Worm (Caenorhabditis elegans): ENCODE data around the gene C10A4.1.

C10A4.1 gene

DNA sequence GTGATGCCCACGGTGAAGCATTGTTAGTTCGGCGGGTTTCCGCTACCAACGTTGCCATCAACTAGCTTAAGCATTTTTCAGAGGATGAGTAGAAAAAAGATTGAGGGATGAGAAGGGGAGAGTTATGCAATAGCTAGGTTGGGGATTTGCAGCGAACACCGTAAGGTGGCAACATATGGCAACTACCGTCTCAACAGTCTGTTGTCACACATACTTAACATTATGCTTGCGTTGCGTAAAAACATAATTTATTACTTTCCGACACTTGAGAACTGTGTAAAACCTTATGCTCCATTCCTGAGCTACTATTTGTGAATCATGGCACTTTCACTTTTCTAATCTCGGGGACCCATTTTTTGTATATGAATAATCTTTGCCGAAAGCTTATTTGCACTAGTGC lies 50.5 kb downstream of the C10A4.1 start:
- TF ChIP-seq sptf-2 (GFP tag; optimal IDR thresholded peaks at IDR 0.05), result no peak
- TF ChIP-seq nfya-2 (GFP tag; IDR thresholded peaks at IDR 0.05), result no peak
- no peak for TF ChIP-seq lin-54 (GFP tag; optimal IDR thresholded peaks at IDR 0.05)
- no peak for TF ChIP-seq dpff-1 (tag; optimal IDR thresholded peaks at IDR 0.05)
- no peak for TF ChIP-seq snpc-1.1 (tag; optimal IDR thresholded peaks at IDR 0.05; ENCODE audit: insufficient read depth)
- TF ChIP-seq tbx-9 (tag; optimal IDR thresholded peaks at IDR 0.05; ENCODE audit: borderline replicate concordance), result no peak
- TF ChIP-seq akir-1 (GFP tag; optimal IDR thresholded peaks at IDR 0.05), result no peak
- TF ChIP-seq sdz-38 (tag; optimal IDR thresholded peaks at IDR 0.05), result no peak
- no peak for TF ChIP-seq rpc-1 (optimal IDR thresholded peaks at IDR 0.05)
- no peak for TF ChIP-seq rpc-1 (tag; optimal IDR thresholded peaks at IDR 0.05)
- no peak for TF ChIP-seq him-1 (tag; optimal IDR thresholded peaks at IDR 0.05)
- no peak for TF ChIP-seq unc-62 (GFP tag; optimal IDR thresholded peaks at IDR 0.05)
- TF ChIP-seq chd-7 (tag; optimal IDR thresholded peaks at IDR 0.05), result no peak
- TF ChIP-seq F37B4.10 (GFP tag; IDR thresholded peaks at IDR 0.05), result no peak
- no peak for TF ChIP-seq F33H1.4 (GFP tag; IDR thresholded peaks at IDR 0.05)
- TF ChIP-seq mxl-1 (tag; optimal IDR thresholded peaks at IDR 0.05), result no peak
- no peak for TF ChIP-seq hmg-20 (GFP tag; IDR thresholded peaks at IDR 0.05)
- no peak for TF ChIP-seq T07F8.4 (tag; optimal IDR thresholded peaks at IDR 0.05)
- TF ChIP-seq F55B11.4 (tag; optimal IDR thresholded peaks at IDR 0.05; ENCODE audit: borderline replicate concordance, insufficient read depth), result no peak
